Fruit fly (Drosophila melanogaster) whole organism, embryonic: ENCODE measurements around the gene Idgf3.

ENCODE experiments used
- Awh ChIP-seq: fragments of 200-800 bp; sonication (Bioruptor generic); IDR thresholded peaks from 2 replicates; pipeline ENCODE4, ENCODE4 v1.3.6; 2022; ENCODE audit warnings: missing biosample characterization, missing genetic modification characterization
- CG11695 ChIP-seq: fragments of 200-800 bp; sonication (Bioruptor generic); IDR thresholded peaks from 3 replicates; pipeline ENCODE4 v1.3.6; 2022; ENCODE audit warnings: missing biosample characterization, missing genetic modification characterization
- CG11723 ChIP-seq: fragments of 200-800 bp; sonication (Bioruptor generic); optimal IDR thresholded peaks from 2 replicates; lab custom pipeline; 2017; ENCODE audit warnings: missing biosample characterization, mild to moderate bottlenecking, missing genetic modification characterization
- CG13123 ChIP-seq: fragments of 200-800 bp; sonication (Bioruptor generic); optimal IDR thresholded peaks from 2 replicates; lab custom pipeline; 2016; ENCODE audit warnings: missing biosample characterization, missing genetic modification characterization
- CG13287 ChIP-seq: fragments of 200-800 bp; sonication (Bioruptor generic); IDR thresholded peaks from 2 replicates; pipeline ENCODE4 v1.3.6; 2022; ENCODE audit warnings: missing biosample characterization, missing genetic modification characterization; ENCODE audit not compliant: partially characterized antibody
- CG13424 ChIP-seq: fragments of 200-800 bp; sonication (Bioruptor generic); optimal IDR thresholded peaks from 2 replicates; lab custom pipeline; 2019; ENCODE audit warnings: missing biosample characterization, mild to moderate bottlenecking, missing genetic modification characterization, moderate library complexity
- CG1529 ChIP-seq: fragments of 200-800 bp; sonication (Bioruptor generic); optimal IDR thresholded peaks from 3 replicates; lab custom pipeline; 2018; ENCODE audit warnings: missing biosample characterization, missing genetic modification characterization
- CG17361 ChIP-seq: fragments of 200-800 bp; sonication (Bioruptor generic); IDR thresholded peaks from 3 replicates; pipeline ENCODE4 v1.3.6; 2022; ENCODE audit warnings: missing biosample characterization, missing genetic modification characterization
- CG17829 ChIP-seq: fragments of 200-800 bp; optimal IDR thresholded peaks from 2 replicates; lab custom pipeline; 2019; ENCODE audit warnings: missing biosample characterization, mild to moderate bottlenecking, missing genetic modification characterization, moderate library complexity
- CG2116 ChIP-seq: fragments of 200-800 bp; sonication (Bioruptor generic); optimal IDR thresholded peaks from 3 replicates; lab custom pipeline; 2018; ENCODE audit warnings: missing biosample characterization, mild to moderate bottlenecking, missing genetic modification characterization
- CG2202 ChIP-seq: fragments of 200-800 bp; sonication (Bioruptor generic); optimal IDR thresholded peaks from 2 replicates; lab custom pipeline; 2018; ENCODE audit warnings: missing biosample characterization, mild to moderate bottlenecking, missing genetic modification characterization
- CG2889 ChIP-seq: fragments of 200-800 bp; sonication (Bioruptor generic); IDR thresholded peaks from 3 replicates; pipeline ENCODE4 v1.3.6; 2022; ENCODE audit warnings: missing biosample characterization, missing genetic modification characterization
- CG30403 ChIP-seq: fragments of 200-800 bp; sonication (Bioruptor generic); optimal IDR thresholded peaks from 3 replicates; lab custom pipeline; 2016; ENCODE audit warnings: missing biosample characterization, missing genetic modification characterization
- CG32532 ChIP-seq: fragments of 200-800 bp; sonication (Bioruptor generic); IDR thresholded peaks from 2 replicates; pipeline ENCODE4 v1.3.6; 2022; ENCODE audit warnings: missing biosample characterization, missing genetic modification characterization
- CG34224 ChIP-seq: fragments of 200-800 bp; sonication (Bioruptor generic); IDR thresholded peaks from 3 replicates; pipeline ENCODE4 v1.3.6; 2022; ENCODE audit warnings: missing biosample characterization, missing genetic modification characterization; ENCODE audit not compliant: partially characterized antibody
- CG3847 ChIP-seq: fragments of 200-800 bp; sonication (Bioruptor generic); IDR thresholded peaks from 2 replicates; pipeline ENCODE4 v1.3.6; 2022; ENCODE audit warnings: missing biosample characterization, missing genetic modification characterization
- CG4282 ChIP-seq: fragments of 200-800 bp; sonication (Bioruptor generic); optimal IDR thresholded peaks from 2 replicates; lab custom pipeline; 2016; ENCODE audit warnings: missing biosample characterization, missing genetic modification characterization
- CG7372 ChIP-seq: fragments of 200-800 bp; sonication (Bioruptor generic); IDR thresholded peaks from 2 replicates; pipeline ENCODE4 v1.3.6; 2022; ENCODE audit warnings: missing biosample characterization, missing genetic modification characterization
- CG7928 ChIP-seq: fragments of 200-800 bp; sonication (Bioruptor generic); optimal IDR thresholded peaks from 2 replicates; lab custom pipeline; 2017; ENCODE audit warnings: missing biosample characterization, mild to moderate bottlenecking, missing genetic modification characterization
- CG7963 ChIP-seq: fragments of 200-800 bp; sonication (Bioruptor generic); IDR thresholded peaks from 3 replicates; pipeline ENCODE4 v1.3.6; 2022; ENCODE audit warnings: missing biosample characterization, missing genetic modification characterization; ENCODE audit not compliant: partially characterized antibody
- CG8290 ChIP-seq, 3 experiments: fragments of 200-800 bp; sonication (Bioruptor generic); optimal IDR thresholded peaks; 2 replicates each; lab custom pipeline; 2016 to 2019; ENCODE audit warnings: missing biosample characterization in 3 of 3, missing genetic modification characterization in 3 of 3, mild to moderate bottlenecking in 2 of 3, moderate library complexity in 1 of 3
- CG8765 ChIP-seq: fragments of 200-800 bp; sonication (Bioruptor generic); IDR thresholded peaks from 2 replicates; pipeline ENCODE4 v1.3.6; 2022; ENCODE audit warnings: missing biosample characterization, missing genetic modification characterization
- Dip3 ChIP-seq: fragments of 200-800 bp; sonication (Bioruptor generic); optimal IDR thresholded peaks from 3 replicates; lab custom pipeline; 2016; ENCODE audit warnings: missing biosample characterization, missing genetic modification characterization
- MBD-R2 ChIP-seq: fragments of 200-800 bp; sonication (Bioruptor generic); IDR thresholded peaks from 2 replicates; pipeline ENCODE4 v1.3.6; 2022; ENCODE audit warnings: missing biosample characterization, missing genetic modification characterization
- Mes4 ChIP-seq: fragments of 200-800 bp; sonication (Bioruptor generic); optimal IDR thresholded peaks from 2 replicates; lab custom pipeline; 2016; ENCODE audit warnings: missing biosample characterization, missing genetic modification characterization
- NC2β ChIP-seq: fragments of 200-800 bp; sonication (Bioruptor generic); optimal IDR thresholded peaks from 2 replicates; lab custom pipeline; 2016; ENCODE audit warnings: missing biosample characterization, missing genetic modification characterization
- Nf-YB ChIP-seq: fragments of 200-800 bp; sonication (Bioruptor generic); optimal IDR thresholded peaks from 3 replicates; lab custom pipeline; 2019; ENCODE audit warnings: missing biosample characterization, mild to moderate bottlenecking, missing genetic modification characterization, moderate library complexity
- PHDP ChIP-seq: fragments of 200-800 bp; sonication (Bioruptor generic); optimal IDR thresholded peaks from 3 replicates; lab custom pipeline; 2018; ENCODE audit warnings: missing biosample characterization, mild to moderate bottlenecking, missing genetic modification characterization, moderate library complexity
- Sin3A ChIP-seq: fragments of >200 bp; optimal IDR thresholded peaks from 2 replicates; lab custom pipeline; 2018
- Sry-β ChIP-seq: fragments of 200-800 bp; sonication (Bioruptor generic); optimal IDR thresholded peaks from 2 replicates; lab custom pipeline; 2018; ENCODE audit warnings: missing biosample characterization, mild to moderate bottlenecking, missing genetic modification characterization, moderate library complexity
- Trl ChIP-seq, 3 experiments: fragments of >200 bp in 2 of 3; fragments of 200-800 bp in 1 of 3; sonication (Bioruptor generic) in 1 of 3; optimal IDR thresholded peaks; 2 replicates in 1 of 3; 3 replicates in 2 of 3; lab custom pipeline; 2016 to 2017; ENCODE audit warnings: missing biosample characterization in 1 of 3, missing genetic modification characterization in 1 of 3
- al ChIP-seq: fragments of 200-800 bp; sonication (Bioruptor generic); IDR thresholded peaks from 2 replicates; pipeline ENCODE4 v1.3.6; 2022; ENCODE audit warnings: missing biosample characterization, missing genetic modification characterization
- caup ChIP-seq: fragments of 200-800 bp; sonication (Bioruptor generic); optimal IDR thresholded peaks from 3 replicates; lab custom pipeline; 2017; ENCODE audit warnings: missing biosample characterization, mild to moderate bottlenecking, missing genetic modification characterization, moderate library complexity; ENCODE audit not compliant: severe bottlenecking
- corto ChIP-seq: fragments of 200-800 bp; sonication (Bioruptor generic); optimal IDR thresholded peaks from 2 replicates; lab custom pipeline; 2016; ENCODE audit warnings: missing biosample characterization, mild to moderate bottlenecking, missing genetic modification characterization, moderate library complexity
- ems ChIP-seq: fragments of 200-800 bp; sonication (Bioruptor generic); optimal IDR thresholded peaks from 3 replicates; lab custom pipeline; 2016; ENCODE audit warnings: missing biosample characterization, missing genetic modification characterization
- exex ChIP-seq: fragments of 200-800 bp; sonication (Bioruptor generic); optimal IDR thresholded peaks from 4 replicates; lab custom pipeline; 2018; ENCODE audit warnings: missing biosample characterization, mild to moderate bottlenecking, missing genetic modification characterization, moderate library complexity
- fd102C ChIP-seq: fragments of 200-800 bp; sonication (Bioruptor generic); optimal IDR thresholded peaks from 2 replicates; lab custom pipeline; 2018; ENCODE audit warnings: missing biosample characterization, mild to moderate bottlenecking, missing genetic modification characterization, moderate library complexity
- gcm2 ChIP-seq: fragments of 200-800 bp; sonication (Bioruptor generic); optimal IDR thresholded peaks from 2 replicates; lab custom pipeline; 2016; ENCODE audit warnings: missing biosample characterization, missing genetic modification characterization
- hkb ChIP-seq, 2 experiments: fragments of 200-800 bp in 1 of 2; fragments of >200 bp in 1 of 2; sonication (Bioruptor generic) in 1 of 2; IDR thresholded peaks in 1 of 2; optimal IDR thresholded peaks in 1 of 2; 2 replicates each; pipeline versions ENCODE4 v1.3.6 to Lab custom; 2017 to 2022; ENCODE audit warnings: missing biosample characterization in 1 of 2, missing genetic modification characterization in 1 of 2
- ken ChIP-seq: fragments of 200-800 bp; sonication (Bioruptor generic); IDR thresholded peaks from 3 replicates; pipeline ENCODE4 v1.3.6; 2022; ENCODE audit warnings: missing biosample characterization, missing genetic modification characterization
- lola ChIP-seq, 3 experiments: fragments of >200 bp in 2 of 3; fragments of 200-800 bp in 1 of 3; sonication (Bioruptor generic) in 1 of 3; optimal IDR thresholded peaks; 2 replicates each; lab custom pipeline; 2017 to 2019; ENCODE audit warnings: missing biosample characterization in 3 of 3, missing genetic modification characterization in 3 of 3, mild to moderate bottlenecking in 1 of 3, moderate library complexity in 1 of 3
- luna ChIP-seq: fragments of 200-800 bp; sonication (Bioruptor generic); optimal IDR thresholded peaks from 2 replicates; lab custom pipeline; 2016; ENCODE audit warnings: missing biosample characterization, missing genetic modification characterization
- nmo ChIP-seq: fragments of 200-800 bp; sonication (Bioruptor generic); optimal IDR thresholded peaks from 2 replicates; lab custom pipeline; 2018; ENCODE audit warnings: missing biosample characterization, mild to moderate bottlenecking, missing genetic modification characterization, moderate library complexity
- org-1 ChIP-seq: fragments of 200-800 bp; sonication (Bioruptor generic); optimal IDR thresholded peaks from 2 replicates; lab custom pipeline; 2017; ENCODE audit warnings: missing biosample characterization, missing genetic modification characterization
- pan ChIP-seq, 4 experiments: fragments of >200 bp in 3 of 4; fragments of 200-800 bp in 1 of 4; sonication (Bioruptor generic) in 1 of 4; optimal IDR thresholded peaks in 3 of 4; IDR thresholded peaks in 1 of 4; 2 replicates each; pipeline versions ENCODE4 v1.3.6 to Lab custom; 2017 to 2022; ENCODE audit warnings: missing biosample characterization in 2 of 4, missing genetic modification characterization in 2 of 4, mixed read lengths in 1 of 4
- pfk ChIP-seq: fragments of 200-800 bp; sonication (Bioruptor generic); optimal IDR thresholded peaks from 2 replicates; lab custom pipeline; 2018; ENCODE audit warnings: missing biosample characterization, mild to moderate bottlenecking, missing genetic modification characterization, moderate library complexity
- stc ChIP-seq: fragments of 200-800 bp; sonication (Bioruptor generic); IDR thresholded peaks from 2 replicates; pipeline ENCODE4 v1.3.6; 2022; ENCODE audit warnings: missing biosample characterization, missing genetic modification characterization
- yki ChIP-seq: fragments of >200 bp; optimal IDR thresholded peaks from 3 replicates; lab custom pipeline; 2018

The Idgf3 gene

dm6 chr2L:16487571-16488276 lies 37.0 kb downstream of the Idgf3 start, which contains the start of gene Nepl8 (continued):
- TF ChIP-seq Dip3: peak; percentile 32
- no peak for TF ChIP-seq pan (optimal IDR thresholded peaks at IDR 0.05; lab: Kevin White, UChicago)
- no peak for TF ChIP-seq pan (GFP tag; optimal IDR thresholded peaks at IDR 0.05 in 1 of 2, IDR thresholded peaks at IDR 0.05 in 1 of 2)
- TF ChIP-seq CG13287 (GFP tag; lab: Robert Waterston, UW): peak; percentile 25; the same call in 1 of the 2 replicates
- TF ChIP-seq CG8765 (GFP tag; lab: Robert Waterston, UW): no peak
- peak; percentile 48 for TF ChIP-seq Nf-YB (GFP tag; lab: Kevin White, UChicago)
- TF ChIP-seq CG11695 (GFP tag; lab: Robert Waterston, UW): no peak
- TF ChIP-seq CG7928: peak; percentile 18
- peak; percentile 14 for TF ChIP-seq CG13424
- peak; percentile 41 for TF ChIP-seq CG3847 (GFP tag; lab: Robert Waterston, UW)
- TF ChIP-seq CG11723 (GFP tag; lab: Kevin White, UChicago): no peak
- no peak for TF ChIP-seq PHDP (tag; lab: Kevin White, UChicago)
- peak; percentile 2 for TF ChIP-seq NC2β
- no peak for TF ChIP-seq org-1 (GFP tag; lab: Kevin White, UChicago)
- TF ChIP-seq caup: no peak
- TF ChIP-seq CG2116: no peak
- TF ChIP-seq CG34224 (GFP tag; lab: Robert Waterston, UW): no peak
- TF ChIP-seq al: no peak
- peak; percentile 22 for TF ChIP-seq luna (GFP tag; lab: Kevin White, UChicago)
- TF ChIP-seq Trl (optimal IDR thresholded peaks at IDR 0.05; lab: Kevin White, UChicago): no peak
- TF ChIP-seq Trl (GFP tag; optimal IDR thresholded peaks at IDR 0.05; lab: Kevin White, UChicago): peak; percentile 20
- TF ChIP-seq MBD-R2 (GFP tag; lab: Robert Waterston, UW): peak; percentile 45
- TF ChIP-seq corto: no peak
- no peak for TF ChIP-seq CG2202 (tag; lab: Kevin White, UChicago)
- TF ChIP-seq exex (tag; lab: Kevin White, UChicago): no peak
- TF ChIP-seq pfk (GFP tag; lab: Kevin White, UChicago): peak; percentile 54
- no peak for TF ChIP-seq Sry-β (GFP tag; lab: Kevin White, UChicago)
- no peak for TF ChIP-seq Awh (GFP tag; lab: Robert Waterston, UW)
- no peak for TF ChIP-seq yki (lab: Kevin White, UChicago)
- no peak for TF ChIP-seq gcm2 (GFP tag; lab: Kevin White, UChicago)
- TF ChIP-seq CG17361 (GFP tag; lab: Robert Waterston, UW): 0 out of 3 replicates have a peak, but pooled peaks have one; percentile 11
- TF ChIP-seq CG17829 (tag; lab: Kevin White, UChicago): peak; percentile 56
- TF ChIP-seq ems (GFP tag; lab: Kevin White, UChicago): no peak
- TF ChIP-seq CG13123 (GFP tag; lab: Kevin White, UChicago): no peak
- TF ChIP-seq Mes4 (GFP tag; lab: Kevin White, UChicago): no peak
- peak in 1 of 3 experiments; percentile 16 for TF ChIP-seq lola (GFP tag; optimal IDR thresholded peaks at IDR 0.05; lab: Kevin White, UChicago)
- no peak for TF ChIP-seq CG1529 (GFP tag; lab: Kevin White, UChicago)
- TF ChIP-seq nmo: peak; percentile 74
- TF ChIP-seq CG32532 (GFP tag; lab: Robert Waterston, UW): no peak
- no peak for TF ChIP-seq stc
- TF ChIP-seq Sin3A: no peak
- peak; percentile 5 for TF ChIP-seq fd102C (GFP tag; lab: Kevin White, UChicago)
- peak; percentile 40 for TF ChIP-seq CG8290 (GFP tag; optimal IDR thresholded peaks at IDR 0.05; lab: Kevin White, UChicago)
- TF ChIP-seq CG8290 (tag; optimal IDR thresholded peaks at IDR 0.05; lab: Kevin White, UChicago): peak in 1 of 2 experiments; percentile 86
- TF ChIP-seq CG4282 (GFP tag; lab: Kevin White, UChicago): no peak
- no peak for TF ChIP-seq hkb (optimal IDR thresholded peaks at IDR 0.05; lab: Kevin White, UChicago)
- TF ChIP-seq hkb (GFP tag; IDR thresholded peaks at IDR 0.05; lab: Robert Waterston, UW): peak; percentile 41; the same call in 1 of the 2 replicates
- no peak for TF ChIP-seq CG7372 (GFP tag; lab: Robert Waterston, UW)
- no peak for TF ChIP-seq CG7963 (GFP tag; lab: Robert Waterston, UW)
- no peak for TF ChIP-seq CG2889 (GFP tag; lab: Robert Waterston, UW)
- no peak for TF ChIP-seq ken
- TF ChIP-seq CG30403 (GFP tag; lab: Kevin White, UChicago): peak; percentile 9
